Fruit fly (Drosophila melanogaster): ENCODE measurements around the gene Ublcp1.

Gene Ublcp1

DNA sequence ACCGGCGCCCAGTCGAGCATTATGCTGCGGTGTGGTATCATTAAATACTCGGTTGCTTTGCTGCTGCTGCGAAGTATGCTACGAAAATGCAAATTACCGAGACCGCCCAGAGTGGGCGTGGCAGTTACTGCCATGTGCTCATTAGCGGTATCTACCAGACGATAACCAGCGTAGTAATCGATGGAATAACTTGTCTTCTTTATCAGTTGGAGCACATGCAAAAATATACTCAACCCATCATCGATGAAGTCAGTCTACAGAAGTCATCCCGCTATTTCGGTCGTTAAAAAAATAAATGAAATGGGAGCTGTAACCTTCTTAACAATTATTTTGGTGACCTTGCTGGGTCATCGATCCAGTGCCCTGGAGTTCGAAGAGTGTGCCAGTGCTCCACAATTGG lies 17.6 kb upstream of the Ublcp1 start, which contains the start of gene CG13837:
TSS of gene CG13837 (plus strand) at position 301 of the 400 bp plus-strand sequence.
- no peak for TF ChIP-seq Sin3A (optimal IDR thresholded peaks at IDR 0.05)
- TF ChIP-seq psq (optimal IDR thresholded peaks at IDR 0.05): no peak
- TF ChIP-seq ttk (optimal IDR thresholded peaks at IDR 0.05): no peak
- TF ChIP-seq Myc (optimal IDR thresholded peaks at IDR 0.05): no peak
- no peak for TF ChIP-seq h (optimal IDR thresholded peaks at IDR 0.05)
- TF ChIP-seq insv (optimal IDR thresholded peaks at IDR 0.05): no peak

DNA sequence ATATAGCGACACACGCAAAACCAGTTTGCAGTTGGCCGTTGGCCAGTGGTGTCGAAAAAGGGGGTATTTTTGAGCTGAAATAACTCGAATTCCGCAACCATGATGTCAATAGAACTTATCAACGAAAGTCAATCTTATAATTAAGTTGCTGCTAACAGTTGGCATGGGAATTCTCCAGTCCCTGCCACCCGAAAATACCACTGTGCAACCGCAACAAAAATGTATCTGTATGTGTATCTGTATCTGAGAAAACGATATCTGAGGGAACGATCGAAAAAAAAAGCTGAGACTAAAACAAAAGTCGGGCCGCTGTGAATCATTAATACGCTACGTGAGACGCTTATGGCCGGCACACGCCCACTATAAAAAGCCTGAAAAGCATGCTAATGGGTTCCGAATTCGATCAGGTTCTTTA lies 14.8 kb upstream of the Ublcp1 start:
- TF ChIP-seq Myc (optimal IDR thresholded peaks at IDR 0.05) (no peak), psq (optimal IDR thresholded peaks at IDR 0.05) (no peak), ttk (optimal IDR thresholded peaks at IDR 0.05) (no peak), h (optimal IDR thresholded peaks at IDR 0.05) (no peak), Sin3A (optimal IDR thresholded peaks at IDR 0.05) (no peak), insv (optimal IDR thresholded peaks at IDR 0.05) (no peak)

dm6 chr3R:23048089-23048689 lies 13.1 kb upstream of the Ublcp1 start, which contains the start of gene CG17121:
Gene CG17121 (minus strand): TSS chr3R:23048214.
- TF ChIP-seq Sin3A (optimal IDR thresholded peaks at IDR 0.05) (no peak), psq (optimal IDR thresholded peaks at IDR 0.05) (no peak), Myc (optimal IDR thresholded peaks at IDR 0.05) (no peak), insv (optimal IDR thresholded peaks at IDR 0.05) (no peak), h (optimal IDR thresholded peaks at IDR 0.05) (no peak)

- TF ChIP-seq Sin3A (optimal IDR thresholded peaks at IDR 0.05) (no peak), psq (optimal IDR thresholded peaks at IDR 0.05) (no peak), ttk (optimal IDR thresholded peaks at IDR 0.05) (no peak), h (optimal IDR thresholded peaks at IDR 0.05) (no peak), insv (optimal IDR thresholded peaks at IDR 0.05) (no peak), Myc (optimal IDR thresholded peaks at IDR 0.05) (no peak)
These were observed 12.6 kb upstream of the Ublcp1 start for dm6 chr3R:23048690-23049118.

dm6 chr3R:23051639-23052125 lies 9.6 kb upstream of the Ublcp1 start, which contains the start of gene Gr94a:
Gene Gr94a (plus strand): TSS chr3R:23051689.
- TF ChIP-seq ttk (optimal IDR thresholded peaks at IDR 0.05) (peak; percentile 97), psq (optimal IDR thresholded peaks at IDR 0.05) (no peak)

DNA sequence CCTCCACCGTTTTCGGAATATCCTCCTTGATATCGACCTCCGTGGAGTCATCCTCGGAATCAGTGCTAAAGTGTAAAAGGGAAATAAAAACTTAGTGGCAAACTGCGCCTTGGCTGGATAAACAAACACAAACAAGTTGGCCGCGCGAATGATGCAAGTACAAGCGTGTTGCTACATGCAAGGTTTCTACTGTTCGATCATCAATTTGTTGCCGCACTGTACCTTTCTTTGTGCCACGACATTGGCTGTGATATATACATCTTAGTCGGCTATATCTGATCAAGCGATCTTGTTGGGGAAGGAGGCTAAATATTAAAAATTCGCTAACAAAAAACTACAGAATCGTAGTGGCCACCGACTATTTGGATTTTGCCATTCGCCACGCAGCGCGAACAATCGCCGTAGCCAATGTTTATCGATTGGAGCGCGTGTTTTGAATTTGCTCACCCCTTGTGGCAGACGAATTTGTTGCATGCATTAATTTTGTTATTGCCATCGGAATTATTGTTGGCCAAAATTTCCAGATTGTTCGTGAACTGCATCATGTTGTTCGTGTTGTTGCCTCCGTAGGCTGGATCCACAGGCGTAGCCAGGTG lies 8.1 kb upstream of the Ublcp1 start:
- TF ChIP-seq h (optimal IDR thresholded peaks at IDR 0.05): no peak
- no peak for TF ChIP-seq Sin3A (optimal IDR thresholded peaks at IDR 0.05)
- no peak for TF ChIP-seq psq (optimal IDR thresholded peaks at IDR 0.05)
- TF ChIP-seq insv (optimal IDR thresholded peaks at IDR 0.05): no peak

dm6 chr3R:23053936-23054335 lies 7.4 kb upstream of the Ublcp1 start, which contains the start of gene p53:
Gene p53 (minus strand): TSS chr3R:23054082.
- no peak for TF ChIP-seq psq (optimal IDR thresholded peaks at IDR 0.05)
- no peak for TF ChIP-seq insv (optimal IDR thresholded peaks at IDR 0.05)
- TF ChIP-seq Sin3A (optimal IDR thresholded peaks at IDR 0.05): no peak
- TF ChIP-seq ttk (optimal IDR thresholded peaks at IDR 0.05): no peak
- TF ChIP-seq Myc (optimal IDR thresholded peaks at IDR 0.05): no peak
- TF ChIP-seq h (optimal IDR thresholded peaks at IDR 0.05): no peak

- TF ChIP-seq h (optimal IDR thresholded peaks at IDR 0.05) (no peak), ttk (optimal IDR thresholded peaks at IDR 0.05) (peak; percentile 100)
These were observed 5.2 kb upstream of the Ublcp1 start for dm6 chr3R:23056113-23056512.

DNA sequence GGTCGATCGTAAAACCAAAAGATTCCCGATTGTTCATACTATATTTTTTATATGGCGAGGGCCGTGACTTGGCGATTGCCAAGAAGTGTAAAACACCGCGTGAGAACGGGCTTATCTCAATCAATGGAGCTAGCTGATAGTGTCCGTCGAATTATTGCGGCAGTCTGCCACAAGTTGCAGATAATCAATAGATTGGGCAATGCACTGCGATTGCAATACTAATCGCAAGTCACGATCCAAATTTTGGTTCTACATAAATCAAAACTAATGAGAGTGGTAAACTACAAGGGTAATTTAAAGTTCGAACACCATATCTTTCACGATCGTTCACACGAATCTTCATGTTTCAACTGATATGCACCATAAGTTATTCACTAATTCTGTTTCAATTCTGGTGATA lies 4.5 kb upstream of the Ublcp1 start:
- TF ChIP-seq psq (optimal IDR thresholded peaks at IDR 0.05) (no peak), Sin3A (optimal IDR thresholded peaks at IDR 0.05) (no peak), ttk (optimal IDR thresholded peaks at IDR 0.05) (no peak), insv (optimal IDR thresholded peaks at IDR 0.05) (no peak), h (optimal IDR thresholded peaks at IDR 0.05) (no peak), Myc (optimal IDR thresholded peaks at IDR 0.05) (no peak)

DNA sequence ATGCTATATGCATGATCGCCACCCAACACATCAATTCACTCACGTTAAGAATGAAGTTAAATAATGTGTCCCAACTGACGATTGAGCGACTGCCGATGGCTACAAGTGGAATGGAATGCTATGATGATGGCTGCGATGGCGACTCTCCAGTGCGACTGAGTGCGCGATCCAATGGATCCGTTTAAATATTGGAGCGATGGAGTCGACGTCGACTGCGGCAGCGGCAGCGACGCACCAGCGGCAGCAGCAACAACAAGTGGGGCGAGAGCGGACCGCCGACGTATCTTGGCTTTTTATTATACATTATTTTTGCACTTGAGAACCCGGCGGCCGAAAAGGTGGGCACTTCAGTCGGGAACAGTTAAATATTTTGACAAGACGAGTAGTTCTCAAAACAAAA lies 3.9 kb upstream of the Ublcp1 start:
- TF ChIP-seq insv (optimal IDR thresholded peaks at IDR 0.05): no peak
- TF ChIP-seq psq (optimal IDR thresholded peaks at IDR 0.05): no peak
- TF ChIP-seq ttk (optimal IDR thresholded peaks at IDR 0.05): no peak
- TF ChIP-seq Sin3A (optimal IDR thresholded peaks at IDR 0.05): no peak
- no peak for TF ChIP-seq Myc (optimal IDR thresholded peaks at IDR 0.05)
- TF ChIP-seq h (optimal IDR thresholded peaks at IDR 0.05): no peak

- TF ChIP-seq h (optimal IDR thresholded peaks at IDR 0.05) (no peak), Sin3A (optimal IDR thresholded peaks at IDR 0.05) (no peak), insv (optimal IDR thresholded peaks at IDR 0.05) (no peak), Myc (optimal IDR thresholded peaks at IDR 0.05) (no peak), psq (optimal IDR thresholded peaks at IDR 0.05) (no peak), ttk (optimal IDR thresholded peaks at IDR 0.05) (no peak)
These were observed 2.4 kb upstream of the Ublcp1 start, which contains the start of gene Ctns for dm6 chr3R:23058858-23059257. Gene Ctns (minus strand): TSS chr3R:23058958.

DNA sequence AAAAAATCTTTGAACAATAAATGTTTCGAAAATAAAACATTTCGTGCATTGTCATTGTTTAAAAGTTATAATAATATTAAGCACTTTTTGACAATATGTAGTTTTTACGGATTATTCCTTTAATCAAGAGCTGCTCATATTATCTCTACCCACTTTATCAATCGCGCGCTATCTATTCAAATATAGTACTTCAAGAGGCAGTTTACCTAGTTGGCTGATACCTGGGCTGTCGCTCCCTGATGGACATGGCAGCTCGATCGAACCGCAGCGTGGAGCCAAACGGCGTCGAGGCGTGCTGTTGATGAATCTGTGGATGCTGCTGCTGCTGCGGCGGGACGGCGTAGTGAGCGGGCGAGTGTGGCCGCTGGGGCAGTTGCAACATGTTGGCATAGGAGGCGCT lies 1.1 kb upstream of the Ublcp1 start:
- TF ChIP-seq psq (optimal IDR thresholded peaks at IDR 0.05): no peak
- no peak for TF ChIP-seq h (optimal IDR thresholded peaks at IDR 0.05)
- TF ChIP-seq ttk (optimal IDR thresholded peaks at IDR 0.05): peak; percentile 92
- no peak for TF ChIP-seq Myc (optimal IDR thresholded peaks at IDR 0.05)
- TF ChIP-seq Sin3A (optimal IDR thresholded peaks at IDR 0.05): no peak
- no peak for TF ChIP-seq insv (optimal IDR thresholded peaks at IDR 0.05)
